Worm (Caenorhabditis elegans): ENCODE measurements around the gene K01A6.8.
A peak's percentile ranks its signal among the peaks of the same experiment; 100 is the strongest.

ce11 chrIV:11695634-11696033, 41.5 kb downstream of the K01A6.8 start:
- TF ChIP-seq snpc-4 (GFP tag; optimal IDR thresholded peaks at IDR 0.05) (no peak), snpc-4 (tag; optimal IDR thresholded peaks at IDR 0.05) (peak in 3 of 4 experiments; percentile 0 to 70 (median 17)), aptf-2 (GFP tag; conservative IDR thresholded peaks at IDR 0.05) (no peak), hmg-20 (GFP tag; IDR thresholded peaks at IDR 0.05) (no peak)
